In the genomic region with DNA sequence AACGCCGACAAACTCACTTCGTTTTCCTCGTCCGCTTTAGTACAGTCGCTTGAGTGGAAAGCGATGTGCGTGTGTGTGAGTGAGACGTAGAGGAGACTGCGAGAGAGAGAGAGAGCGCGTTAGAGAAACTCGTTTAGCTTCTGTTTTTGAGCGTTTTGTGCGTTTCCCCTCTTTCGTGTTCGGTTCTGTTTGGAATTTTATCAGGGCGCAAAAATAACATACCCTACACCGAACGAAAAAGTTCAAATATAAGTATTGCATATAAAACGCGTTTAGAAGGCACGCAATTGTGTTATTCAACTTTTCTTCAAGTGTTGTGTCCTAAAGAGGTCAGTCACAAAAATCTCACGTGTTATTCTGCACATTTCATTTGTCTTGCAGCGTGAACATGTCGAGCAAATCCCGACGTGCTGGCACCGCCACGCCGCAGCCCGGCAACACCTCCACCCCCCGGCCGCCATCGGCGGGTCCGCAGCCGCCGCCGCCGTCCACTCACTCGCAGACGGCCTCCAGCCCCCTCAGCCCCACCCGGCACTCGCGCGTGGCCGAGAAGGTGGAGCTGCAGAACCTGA, we compare ENCODE assay signal across 5 fruit fly cellular contexts.
A peak's percentile ranks its signal among the peaks of the same experiment; 100 is the strongest.
TF ChIP-seq lines count a peak whose summit lies in the region.

No protein-coding gene starts in this region.

- TF ChIP-seq CTCF in whole organism, embryonic (GFP tag; optimal IDR thresholded peaks at IDR 0.05; lab: Kevin White, UChicago): no peak

TF ChIP-seq in whole organism, adult, 20 proteins besides CTCF, POLR2A, EP300 and RAD21:
- TF ChIP-seq CG7045 (GFP tag; optimal IDR thresholded peaks at IDR 0.05; lab: Kevin White, UChicago) (peak; percentile 5), CG5204 (GFP tag; optimal IDR thresholded peaks at IDR 0.05; lab: Kevin White, UChicago) (no peak), CG33017 (tag; optimal IDR thresholded peaks at IDR 0.05; lab: Kevin White, UChicago) (no peak), pad (GFP tag; optimal IDR thresholded peaks at IDR 0.05; lab: Kevin White, UChicago) (peak; percentile 97)

TF ChIP-seq in whole organism, embryonic, 481 proteins besides CTCF, POLR2A, EP300 and RAD21 (continues in another document):
- TF ChIP-seq CG31441 (GFP tag; IDR thresholded peaks at IDR 0.05; lab: Robert Waterston, UW) (no peak; the same call in 1 of the 2 replicates), HHEX (GFP tag; optimal IDR thresholded peaks at IDR 0.05; lab: Kevin White, UChicago) (peak; percentile 43), CG9215 (GFP tag; IDR thresholded peaks at IDR 0.05; lab: Robert Waterston, UW) (peak; percentile 41; the same call in 1 of the 2 replicates), CG15479 (GFP tag; optimal IDR thresholded peaks at IDR 0.05; lab: Kevin White, UChicago) (peak; percentile 9), CG10366 (GFP tag; IDR thresholded peaks at IDR 0.05; lab: Robert Waterston, UW) (peak; percentile 21; the same call in 1 of the 2 replicates), schlank (tag; optimal IDR thresholded peaks at IDR 0.05; lab: Kevin White, UChicago) (peak; percentile 14), amos (GFP tag; IDR thresholded peaks at IDR 0.05; lab: Robert Waterston, UW; ENCODE audit: partially characterized antibody) (peak; percentile 38; the same call in 1 of the 2 replicates), CG7786 (GFP tag; optimal IDR thresholded peaks at IDR 0.05; lab: Kevin White, UChicago) (peak; percentile 26), Xbp1 (GFP tag; optimal IDR thresholded peaks at IDR 0.05; lab: Kevin White, UChicago) (peak; percentile 42), Gug (GFP tag; IDR thresholded peaks at IDR 0.05; lab: Robert Waterston, UW) (peak; percentile 28; the same call in 1 of the 4 replicates), klu (GFP tag; IDR thresholded peaks at IDR 0.05; lab: Robert Waterston, UW) (no peak), CG11696 (GFP tag; IDR thresholded peaks at IDR 0.05; lab: Robert Waterston, UW) (0 out of 2 replicates have a peak, but pooled peaks have one; percentile 23), ash1 (GFP tag; optimal IDR thresholded peaks at IDR 0.05; lab: Kevin White, UChicago) (peak; percentile 1), Poxn (GFP tag; IDR thresholded peaks at IDR 0.05; lab: Robert Waterston, UW) (0 out of 2 replicates have a peak, but pooled peaks have one; percentile 39), CG34376 (GFP tag; optimal IDR thresholded peaks at IDR 0.05; lab: Kevin White, UChicago) (peak; percentile 27), Hey (tag; optimal IDR thresholded peaks at IDR 0.05; lab: Kevin White, UChicago) (peak; percentile 18), CG12659 (GFP tag; optimal IDR thresholded peaks at IDR 0.05; lab: Kevin White, UChicago) (peak; percentile 37)

TF ChIP-seq in whole organism, prepupa, 60 proteins besides CTCF, POLR2A, EP300 and RAD21 (continues in another document):
- no peak for TF ChIP-seq Met (GFP tag; optimal IDR thresholded peaks at IDR 0.05; lab: Kevin White, UChicago)
- TF ChIP-seq dac (GFP tag; optimal IDR thresholded peaks at IDR 0.05; lab: Kevin White, UChicago): peak; percentile 17
- TF ChIP-seq CG15336 (GFP tag; IDR thresholded peaks at IDR 0.05; lab: Robert Waterston, UW): peak; percentile 65
- TF ChIP-seq CG11902 (GFP tag; optimal IDR thresholded peaks at IDR 0.05; lab: Kevin White, UChicago): no peak
- no peak for TF ChIP-seq CG32006 (GFP tag; optimal IDR thresholded peaks at IDR 0.05; lab: Kevin White, UChicago)
- TF ChIP-seq OdsH (GFP tag; optimal IDR thresholded peaks at IDR 0.05; lab: Kevin White, UChicago): no peak
- peak; percentile 13 for TF ChIP-seq CG31627 (GFP tag; optimal IDR thresholded peaks at IDR 0.05; lab: Kevin White, UChicago)
- TF ChIP-seq Ets21C (GFP tag; optimal IDR thresholded peaks at IDR 0.05; lab: Kevin White, UChicago): no peak
- TF ChIP-seq CG8319 (GFP tag; optimal IDR thresholded peaks at IDR 0.05; lab: Kevin White, UChicago): no peak
- no peak for TF ChIP-seq CG1621 (tag; optimal IDR thresholded peaks at IDR 0.05; lab: Kevin White, UChicago)
- TF ChIP-seq Sox102F (GFP tag; optimal IDR thresholded peaks at IDR 0.05; lab: Kevin White, UChicago): no peak
- no peak for TF ChIP-seq Hr38 (GFP tag; optimal IDR thresholded peaks at IDR 0.05; lab: Kevin White, UChicago)
- peak; percentile 27 for TF ChIP-seq Smox (GFP tag; optimal IDR thresholded peaks at IDR 0.05; lab: Kevin White, UChicago)
- no peak for TF ChIP-seq CG4318 (GFP tag; optimal IDR thresholded peaks at IDR 0.05; lab: Kevin White, UChicago)
- TF ChIP-seq CG11762 (GFP tag; optimal IDR thresholded peaks at IDR 0.05; lab: Kevin White, UChicago; ENCODE audit: insufficient read depth): peak; percentile 8
- no peak for TF ChIP-seq vri (GFP tag; optimal IDR thresholded peaks at IDR 0.05; lab: Kevin White, UChicago)
- TF ChIP-seq fd85E (GFP tag; optimal IDR thresholded peaks at IDR 0.05; lab: Kevin White, UChicago): no peak
- TF ChIP-seq CG6792 (GFP tag; optimal IDR thresholded peaks at IDR 0.05; lab: Kevin White, UChicago): peak; percentile 21
- TF ChIP-seq cyc (GFP tag; optimal IDR thresholded peaks at IDR 0.05; lab: Kevin White, UChicago): peak; percentile 33
- peak; percentile 2 for TF ChIP-seq CG3032 (tag; optimal IDR thresholded peaks at IDR 0.05; lab: Kevin White, UChicago)
- TF ChIP-seq esn (GFP tag; optimal IDR thresholded peaks at IDR 0.05; lab: Kevin White, UChicago): peak; percentile 24

TF ChIP-seq in whole organism, pupa, 21 proteins besides CTCF, POLR2A, EP300 and RAD21:
- TF ChIP-seq Ets98B (GFP tag; IDR thresholded peaks at IDR 0.05; lab: Robert Waterston, UW) (peak; percentile 63; the same call in 1 of the 2 replicates), CG4496 (GFP tag; IDR thresholded peaks at IDR 0.05; lab: Robert Waterston, UW) (peak; percentile 80), Snoo (tag; optimal IDR thresholded peaks at IDR 0.05; lab: Kevin White, UChicago) (peak; percentile 8), CG32121 (GFP tag; IDR thresholded peaks at IDR 0.05; lab: Robert Waterston, UW) (peak; percentile 82), CG13204 (GFP tag; optimal IDR thresholded peaks at IDR 0.05; lab: Kevin White, UChicago) (no peak), CG8301 (tag; optimal IDR thresholded peaks at IDR 0.05; lab: Kevin White, UChicago) (no peak), fd96Ca (GFP tag; IDR thresholded peaks at IDR 0.05; lab: Robert Waterston, UW) (peak; percentile 70; the same call in 1 of the 3 replicates), CG17806 (tag; optimal IDR thresholded peaks at IDR 0.05; lab: Kevin White, UChicago) (peak; percentile 25), EcR (GFP tag; optimal IDR thresholded peaks at IDR 0.05; lab: Kevin White, UChicago) (peak; percentile 58)

TF ChIP-seq in whole organism, wandering third instar larva, 38 proteins besides CTCF, POLR2A, EP300 and RAD21:
- peak; percentile 40 for TF ChIP-seq ey (GFP tag; optimal IDR thresholded peaks at IDR 0.05; lab: Kevin White, UChicago)
- TF ChIP-seq Dfd (GFP tag; optimal IDR thresholded peaks at IDR 0.05; lab: Kevin White, UChicago): peak; percentile 98
- TF ChIP-seq psq (GFP tag; optimal IDR thresholded peaks at IDR 0.05; lab: Kevin White, UChicago): peak; percentile 77
- TF ChIP-seq Sp1 (GFP tag; optimal IDR thresholded peaks at IDR 0.05; lab: Kevin White, UChicago): peak; percentile 19
- no peak for TF ChIP-seq CrebA (GFP tag; optimal IDR thresholded peaks at IDR 0.05; lab: Kevin White, UChicago; ENCODE audit: borderline replicate concordance)
- TF ChIP-seq foxo (GFP tag; optimal IDR thresholded peaks at IDR 0.05; lab: Kevin White, UChicago): peak; percentile 14 to 68
- TF ChIP-seq woc (GFP tag; optimal IDR thresholded peaks at IDR 0.05; lab: Kevin White, UChicago): no peak
- no peak for TF ChIP-seq Jra (GFP tag; optimal IDR thresholded peaks at IDR 0.05; lab: Kevin White, UChicago)
- no peak for TF ChIP-seq Rel (GFP tag; optimal IDR thresholded peaks at IDR 0.05; lab: Kevin White, UChicago)
- peak; percentile 3 for TF ChIP-seq Rel (tag; optimal IDR thresholded peaks at IDR 0.05; lab: Kevin White, UChicago)
- no peak for TF ChIP-seq jim (GFP tag; optimal IDR thresholded peaks at IDR 0.05; lab: Kevin White, UChicago)
- TF ChIP-seq dmrt93B (GFP tag; optimal IDR thresholded peaks at IDR 0.05; lab: Kevin White, UChicago): no peak
- TF ChIP-seq h (GFP tag; optimal IDR thresholded peaks at IDR 0.05; lab: Kevin White, UChicago): peak; percentile 56
- no peak for TF ChIP-seq sage (GFP tag; optimal IDR thresholded peaks at IDR 0.05; lab: Kevin White, UChicago)
- peak; percentile 57 for TF ChIP-seq rgr (GFP tag; optimal IDR thresholded peaks at IDR 0.05; lab: Kevin White, UChicago)
- TF ChIP-seq tai (GFP tag; optimal IDR thresholded peaks at IDR 0.05; lab: Kevin White, UChicago): no peak
- TF ChIP-seq HLH106 (tag; optimal IDR thresholded peaks at IDR 0.05; lab: Kevin White, UChicago): peak; percentile 37
- TF ChIP-seq Dif (GFP tag; optimal IDR thresholded peaks at IDR 0.05; lab: Kevin White, UChicago; ENCODE audit: partially characterized antibody): peak; percentile 81
- TF ChIP-seq Vsx2 (GFP tag; optimal IDR thresholded peaks at IDR 0.05; lab: Kevin White, UChicago; ENCODE audit: partially characterized antibody): no peak
- peak; percentile 45 for TF ChIP-seq OdsH (GFP tag; optimal IDR thresholded peaks at IDR 0.05; lab: Kevin White, UChicago)
- TF ChIP-seq CG9705 (GFP tag; optimal IDR thresholded peaks at IDR 0.05; lab: Kevin White, UChicago): no peak
- no peak for TF ChIP-seq CG32264 (GFP tag; optimal IDR thresholded peaks at IDR 0.05; lab: Kevin White, UChicago)
- peak in 1 of 2 experiments; percentile 0 for TF ChIP-seq dl (GFP tag; optimal IDR thresholded peaks at IDR 0.05; lab: Kevin White, UChicago; ENCODE audit: insufficient read depth in 1 of 2, partially characterized antibody in 2 of 2)
- peak; percentile 7 for TF ChIP-seq br (GFP tag; optimal IDR thresholded peaks at IDR 0.05; lab: Kevin White, UChicago)
- no peak for TF ChIP-seq brk (GFP tag; optimal IDR thresholded peaks at IDR 0.05; lab: Kevin White, UChicago)
- TF ChIP-seq lola (GFP tag; optimal IDR thresholded peaks at IDR 0.05; lab: Kevin White, UChicago): no peak
- no peak for TF ChIP-seq GATAd (GFP tag; optimal IDR thresholded peaks at IDR 0.05; lab: Kevin White, UChicago)
- peak; percentile 4 for TF ChIP-seq Myc (optimal IDR thresholded peaks at IDR 0.05; lab: Kevin White, UChicago)
- no peak for TF ChIP-seq Hr78 (GFP tag; optimal IDR thresholded peaks at IDR 0.05; lab: Kevin White, UChicago)
- peak; percentile 43 for TF ChIP-seq Hr83 (GFP tag; optimal IDR thresholded peaks at IDR 0.05; lab: Kevin White, UChicago; ENCODE audit: poor library complexity, severe bottlenecking)
